Worm (Caenorhabditis elegans) whole organism, young adult: ENCODE measurements around the gene M70.5.
A peak's percentile ranks its signal among the peaks of the same experiment; 100 is the strongest.

Experiments
- B0035.1 ChIP-seq: sonication (generic microtip); optimal IDR thresholded peaks from 2 replicates; lab custom pipeline; 2016; ENCODE audit warnings: missing genetic modification characterization, mild to moderate bottlenecking, missing compliant biosample characterization, missing genotype, missing genetic modification reagents
- B0261.1 ChIP-seq: sonication (generic microtip); optimal IDR thresholded peaks from 2 replicates; lab custom pipeline; 2016; ENCODE audit warnings: mild to moderate bottlenecking, missing genetic modification characterization, moderate library complexity, missing compliant biosample characterization
- D2030.7 ChIP-seq: fragments of 200-800 bp; sonication (Bioruptor generic); IDR thresholded peaks from 2 replicates; pipeline ENCODE4 v1.3.6; 2022; ENCODE audit warnings: missing genetic modification reagents, missing genetic modification characterization, missing compliant biosample characterization
- F33H1.4 ChIP-seq: fragments of 200-800 bp; sonication (Bioruptor generic); IDR thresholded peaks from 2 replicates; pipeline ENCODE4 v1.3.6; 2022; ENCODE audit warnings: missing genetic modification reagents, missing genetic modification characterization, missing compliant biosample characterization
- F49E8.2 ChIP-seq: sonication (generic microtip); optimal IDR thresholded peaks from 3 replicates; lab custom pipeline; 2017; ENCODE audit warnings: missing genetic modification characterization, mild to moderate bottlenecking, missing compliant biosample characterization, antibody characterized with exemption, moderate library complexity; ENCODE audit not compliant: insufficient read depth
- F52B5.7 ChIP-seq: sonication (generic microtip); optimal IDR thresholded peaks from 2 replicates; lab custom pipeline; 2016; ENCODE audit warnings: mild to moderate bottlenecking, missing genetic modification characterization, missing compliant biosample characterization
- K12H6.12 ChIP-seq: fragments of 200-800 bp; sonication (Bioruptor generic); optimal IDR thresholded peaks from 2 replicates; lab custom pipeline; 2018; ENCODE audit warnings: mild to moderate bottlenecking, missing genetic modification characterization, missing compliant biosample characterization
- Y53G8AR.9 ChIP-seq: fragments of 200-800 bp; sonication (Bioruptor generic); conservative IDR thresholded peaks from 2 replicates; pipeline ENCODE4 v1.3.6; 2022; ENCODE audit warnings: missing genetic modification reagents, missing genetic modification characterization, missing compliant biosample characterization
- Y67H2A.10 ChIP-seq: fragments of 200-800 bp; sonication (Bioruptor generic); conservative IDR thresholded peaks from 2 replicates; pipeline ENCODE4 v1.3.6; 2022; ENCODE audit warnings: missing genetic modification reagents, missing genetic modification characterization, missing compliant biosample characterization
- ZK185.1 ChIP-seq: sonication (generic microtip); optimal IDR thresholded peaks from 2 replicates; lab custom pipeline; 2016; ENCODE audit warnings: mild to moderate bottlenecking, missing genetic modification characterization, missing compliant biosample characterization; ENCODE audit not compliant: poor library complexity, severe bottlenecking
- atf-7 ChIP-seq: sonication (generic microtip); optimal IDR thresholded peaks from 2 replicates; lab custom pipeline; 2017; ENCODE audit warnings: mild to moderate bottlenecking, missing genetic modification characterization, missing compliant biosample characterization
- attf-3 ChIP-seq: fragments of 200-800 bp; sonication (Bioruptor generic); conservative IDR thresholded peaks from 2 replicates; pipeline ENCODE4 v1.3.6; 2022; ENCODE audit warnings: missing genetic modification reagents, missing genetic modification characterization, missing compliant biosample characterization
- attf-5 ChIP-seq: fragments of 200-800 bp; sonication (Bioruptor generic); optimal IDR thresholded peaks from 2 replicates; lab custom pipeline; 2018; ENCODE audit warnings: mild to moderate bottlenecking, missing genetic modification characterization, missing compliant biosample characterization
- bed-2 ChIP-seq: fragments of 200-800 bp; sonication (Bioruptor generic); IDR thresholded peaks from 2 replicates; pipeline ENCODE4 v1.3.6; 2022; ENCODE audit warnings: missing genetic modification reagents, missing genetic modification characterization, missing compliant biosample characterization
- ceh-58 ChIP-seq: fragments of 200-800 bp; sonication (Bioruptor generic); IDR thresholded peaks from 2 replicates; pipeline ENCODE4 v1.3.6; 2022; ENCODE audit warnings: missing genetic modification characterization, missing compliant biosample characterization
- ceh-79 ChIP-seq: sonication (generic microtip); optimal IDR thresholded peaks from 2 replicates; lab custom pipeline; 2017; ENCODE audit warnings: mild to moderate bottlenecking, missing genetic modification characterization, missing compliant biosample characterization
- dox-1 ChIP-seq: fragments of 200-800 bp; sonication (Bioruptor generic); IDR thresholded peaks from 2 replicates; pipeline ENCODE4 v1.3.6; 2022; ENCODE audit warnings: missing genetic modification reagents, missing genetic modification characterization, missing compliant biosample characterization
- dpff-1 ChIP-seq: sonication (generic microtip); optimal IDR thresholded peaks from 2 replicates; lab custom pipeline; 2017; ENCODE audit warnings: mild to moderate bottlenecking, missing genetic modification characterization, missing compliant biosample characterization
- dpl-1 ChIP-seq: fragments of 150-350 bp; optimal IDR thresholded peaks from 2 replicates; lab custom pipeline; 2014; ENCODE audit warnings: missing biosample characterization, missing genetic modification reagents, missing genetic modification characterization
- efl-1 ChIP-seq: fragments of 150-350 bp; optimal IDR thresholded peaks from 2 replicates; lab custom pipeline; 2014; ENCODE audit warnings: missing biosample characterization, missing genetic modification reagents, missing genetic modification characterization
- ets-4 ChIP-seq: fragments of 200-800 bp; sonication (Bioruptor generic); optimal IDR thresholded peaks from 2 replicates; lab custom pipeline; 2018; ENCODE audit warnings: mild to moderate bottlenecking, missing genetic modification characterization, missing compliant biosample characterization
- hmg-1.2 ChIP-seq: fragments of 200-800 bp; sonication (Bioruptor generic); IDR thresholded peaks from 2 replicates; pipeline ENCODE4 v1.3.6; 2022; ENCODE audit warnings: missing genetic modification reagents, missing genetic modification characterization, missing compliant biosample characterization
- lag-1 ChIP-seq: fragments of 200-800 bp; sonication (Bioruptor generic); IDR thresholded peaks from 2 replicates; pipeline ENCODE4 v1.3.6; 2022; ENCODE audit warnings: missing genetic modification reagents, missing genetic modification characterization, missing compliant biosample characterization
- lin-35 ChIP-seq, 3 experiments: fragments of 150-350 bp in 2 of 3; sonication (generic microtip) in 1 of 3; optimal IDR thresholded peaks; 2 replicates each; lab custom pipeline; 2014 to 2018; ENCODE audit warnings: missing biosample characterization in 3 of 3, missing genetic modification characterization in 3 of 3, missing genetic modification reagents in 3 of 3
- lin-40 ChIP-seq: sonication (generic microtip); optimal IDR thresholded peaks from 2 replicates; lab custom pipeline; 2016; ENCODE audit warnings: missing genetic modification characterization, mild to moderate bottlenecking, missing compliant biosample characterization, missing genotype, missing genetic modification reagents
- lir-1 ChIP-seq: fragments of 200-800 bp; sonication (Bioruptor generic); conservative IDR thresholded peaks from 2 replicates; pipeline ENCODE4 v1.3.6; 2022; ENCODE audit warnings: missing genetic modification reagents, missing genetic modification characterization, missing compliant biosample characterization
- lsy-27 ChIP-seq: sonication (generic microtip); optimal IDR thresholded peaks from 2 replicates; lab custom pipeline; 2017; ENCODE audit warnings: missing genetic modification characterization, mild to moderate bottlenecking, missing compliant biosample characterization, antibody characterized with exemption, missing genotype, borderline replicate concordance; ENCODE audit not compliant: insufficient read depth
- madf-8 ChIP-seq: fragments of 200-800 bp; sonication (Bioruptor generic); conservative IDR thresholded peaks from 2 replicates; pipeline ENCODE4 v1.3.6; 2022; ENCODE audit warnings: missing genetic modification reagents, missing genetic modification characterization, missing compliant biosample characterization
- mes-4 ChIP-seq: sonication (generic microtip); optimal IDR thresholded peaks from 2 replicates; lab custom pipeline; 2016; ENCODE audit warnings: missing genotype, missing genetic modification characterization, missing compliant biosample characterization
- nfya-1 ChIP-seq: sonication (generic microtip); optimal IDR thresholded peaks from 2 replicates; lab custom pipeline; 2017; ENCODE audit warnings: antibody characterized with exemption, missing compliant biosample characterization, missing genetic modification characterization, borderline replicate concordance; ENCODE audit not compliant: insufficient read depth
- nfya-2 ChIP-seq: fragments of 200-800 bp; sonication (Bioruptor generic); IDR thresholded peaks from 2 replicates; pipeline ENCODE4 v1.3.6; 2022; ENCODE audit warnings: missing genetic modification reagents, missing genetic modification characterization, missing compliant biosample characterization
- nhr-120 ChIP-seq: fragments of 200-800 bp; sonication (Bioruptor generic); IDR thresholded peaks from 2 replicates; pipeline ENCODE4 v1.3.6; 2022; ENCODE audit warnings: missing genetic modification characterization, missing compliant biosample characterization
- pha-4 ChIP-seq: fragments of 150-350 bp; sonication (generic microtip); optimal IDR thresholded peaks from 2 replicates; lab custom pipeline; 2014; ENCODE audit warnings: missing biosample characterization, missing genetic modification reagents, missing genetic modification characterization
- rec-8 ChIP-seq, 2 experiments: sonication (generic microtip); optimal IDR thresholded peaks; 2 replicates each; lab custom pipeline; 2016; ENCODE audit warnings: mild to moderate bottlenecking in 2 of 2, missing genetic modification characterization in 2 of 2, missing genetic modification reagents in 2 of 2, missing genotype in 2 of 2, missing biosample characterization in 1 of 2, missing compliant biosample characterization in 1 of 2, moderate library complexity in 1 of 2
- sdz-38 ChIP-seq: sonication (generic microtip); optimal IDR thresholded peaks from 2 replicates; lab custom pipeline; 2016; ENCODE audit warnings: missing genotype, missing genetic modification characterization, missing compliant biosample characterization
- sea-2 ChIP-seq: fragments of 200-800 bp; sonication (Bioruptor generic); IDR thresholded peaks from 2 replicates; pipeline ENCODE4 v1.3.6; 2022; ENCODE audit warnings: missing genetic modification characterization, missing compliant biosample characterization
- snpc-1.1 ChIP-seq: sonication (generic microtip); optimal IDR thresholded peaks from 2 replicates; lab custom pipeline; 2017; ENCODE audit warnings: missing genetic modification characterization, mild to moderate bottlenecking, missing compliant biosample characterization, antibody characterized with exemption, moderate library complexity, missing genotype, missing genetic modification reagents; ENCODE audit not compliant: insufficient read depth
- snpc-4 ChIP-seq, 5 experiments: fragments of 150-350 bp in 1 of 5; sonication (generic microtip) in 4 of 5; optimal IDR thresholded peaks; 2 replicates each; lab custom pipeline; 2014 to 2018; ENCODE audit warnings: missing genetic modification characterization in 5 of 5, missing biosample characterization in 3 of 5, antibody characterized with exemption in 2 of 5, mild to moderate bottlenecking in 2 of 5, missing compliant biosample characterization in 2 of 5, missing genotype in 2 of 5, moderate library complexity in 2 of 5, missing genetic modification reagents in 1 of 5
- tbx-9 ChIP-seq: sonication (generic microtip); optimal IDR thresholded peaks from 2 replicates; lab custom pipeline; 2016; ENCODE audit warnings: borderline replicate concordance, missing genetic modification characterization, inconsistent platforms, missing compliant biosample characterization
- tlf-1 ChIP-seq: fragments of 200-800 bp; sonication (Bioruptor generic); optimal IDR thresholded peaks from 2 replicates; lab custom pipeline; 2018; ENCODE audit warnings: mild to moderate bottlenecking, missing genetic modification characterization, missing compliant biosample characterization

The M70.5 gene

DNA sequence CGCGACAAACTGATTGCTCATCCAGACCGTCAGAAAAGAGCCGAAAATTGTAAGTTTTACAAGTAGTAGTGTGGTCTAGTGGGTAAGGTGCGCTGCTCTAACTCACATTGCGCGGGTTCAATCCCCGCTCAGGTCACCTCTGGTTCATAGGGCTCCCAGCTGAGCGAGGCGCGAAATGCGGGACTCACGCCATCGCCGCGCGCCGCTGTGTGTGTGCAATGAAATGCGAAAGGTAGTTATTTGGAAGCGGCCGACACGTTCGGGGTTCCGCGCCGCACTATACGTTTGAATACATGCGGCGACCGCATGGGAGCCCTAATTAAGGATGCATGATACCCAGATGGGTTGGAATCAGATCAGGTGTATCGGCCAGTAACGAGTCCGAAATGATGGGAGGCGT, 29.3 kb downstream of the M70.5 start (continued):
- TF ChIP-seq atf-7 (no peak), pha-4 (tag; lab: Kevin White, UChicago) (no peak), Y53G8AR.9 (GFP tag; lab: Robert Waterston, UW) (no peak), madf-8 (GFP tag; lab: Robert Waterston, UW) (no peak), tbx-9 (tag; lab: Kevin White, UChicago) (no peak), dpff-1 (no peak), nhr-120 (no peak), snpc-4 (GFP tag; optimal IDR thresholded peaks at IDR 0.05; lab: Kevin White, UChicago) (no peak), snpc-4 (tag; optimal IDR thresholded peaks at IDR 0.05; lab: Kevin White, UChicago) (peak in 2 of 4 experiments; percentile 72 to 88), sdz-38 (tag; lab: Kevin White, UChicago) (no peak), sea-2 (no peak), F52B5.7 (no peak), efl-1 (GFP tag; lab: Kevin White, UChicago) (no peak), B0035.1 (tag; lab: Kevin White, UChicago) (no peak), rec-8 (tag; optimal IDR thresholded peaks at IDR 0.05; lab: Kevin White, UChicago) (no peak), B0261.1 (no peak), lsy-27 (tag; lab: Kevin White, UChicago) (no peak), dox-1 (GFP tag; lab: Robert Waterston, UW) (no peak; the same call in 1 of the 2 replicates), ets-4 (no peak), lir-1 (no peak), attf-3 (0 out of 2 replicates have a peak, but pooled peaks have one; percentile 29), Y67H2A.10 (no peak), dpl-1 (no peak), ZK185.1 (no peak), nfya-2 (GFP tag; lab: Robert Waterston, UW) (no peak), ceh-58 (GFP tag; lab: Robert Waterston, UW) (no peak), lin-40 (tag; lab: Kevin White, UChicago) (no peak), attf-5 (GFP tag; lab: Kevin White, UChicago) (no peak), K12H6.12 (no peak), D2030.7 (GFP tag; lab: Robert Waterston, UW) (no peak), F49E8.2 (tag; lab: Kevin White, UChicago) (no peak), hmg-1.2 (GFP tag; lab: Robert Waterston, UW) (peak; percentile 52; the same call in 1 of the 2 replicates), tlf-1 (no peak), nfya-1 (tag; lab: Kevin White, UChicago) (no peak), lag-1 (GFP tag; lab: Robert Waterston, UW) (no peak), snpc-1.1 (tag; lab: Kevin White, UChicago) (peak; percentile 69), F33H1.4 (GFP tag; lab: Robert Waterston, UW) (no peak), lin-35 (GFP tag; optimal IDR thresholded peaks at IDR 0.05; lab: Kevin White, UChicago) (no peak), ceh-79 (tag; lab: Kevin White, UChicago) (no peak), mes-4 (tag; lab: Kevin White, UChicago) (no peak), bed-2 (GFP tag; lab: Robert Waterston, UW) (no peak)
